Fruit fly (Drosophila melanogaster) whole organism, prepupa: ENCODE measurements around the gene CG43707.
A peak's percentile ranks its signal among the peaks of the same experiment; 100 is the strongest.

Experiments used
- Blimp-1 ChIP-seq: fragments of 200-800 bp; sonication (Bioruptor generic); optimal IDR thresholded peaks from 3 replicates; lab custom pipeline; 2017; ENCODE audit warnings: missing biosample characterization, missing genetic modification characterization, mild to moderate bottlenecking, moderate library complexity, missing genetic modification reagents
- CG10631 ChIP-seq: fragments of 200-800 bp; sonication (Bioruptor generic); optimal IDR thresholded peaks from 2 replicates; lab custom pipeline; 2016; ENCODE audit warnings: missing biosample characterization, missing genetic modification characterization
- CG10669 ChIP-seq: fragments of 200-800 bp; sonication (Bioruptor generic); optimal IDR thresholded peaks from 3 replicates; lab custom pipeline; 2018; ENCODE audit warnings: missing biosample characterization, mild to moderate bottlenecking, missing genetic modification characterization, moderate library complexity
- CG11294 ChIP-seq: fragments of 200-800 bp; sonication (Bioruptor generic); IDR thresholded peaks from 2 replicates; pipeline ENCODE4 v1.3.6; 2022; ENCODE audit warnings: missing biosample characterization, missing genetic modification characterization
- CG11762 ChIP-seq: fragments of 200-800 bp; sonication (Bioruptor generic); optimal IDR thresholded peaks from 3 replicates; lab custom pipeline; 2016; ENCODE audit warnings: missing biosample characterization, missing genetic modification characterization; ENCODE audit not compliant: insufficient read depth
- CG11902 ChIP-seq: fragments of 200-800 bp; sonication (Bioruptor generic); optimal IDR thresholded peaks from 3 replicates; lab custom pipeline; 2016; ENCODE audit warnings: missing biosample characterization, missing genetic modification characterization
- CG15336 ChIP-seq: fragments of 200-800 bp; sonication (Bioruptor generic); IDR thresholded peaks from 2 replicates; pipeline ENCODE4 v1.3.6; 2022; ENCODE audit warnings: missing biosample characterization, missing genetic modification characterization
- CG1621 ChIP-seq: fragments of 200-800 bp; sonication (Bioruptor generic); optimal IDR thresholded peaks from 3 replicates; lab custom pipeline; 2018; ENCODE audit warnings: missing biosample characterization, mild to moderate bottlenecking, missing genetic modification characterization
- CG3032 ChIP-seq: fragments of 200-800 bp; optimal IDR thresholded peaks from 2 replicates; lab custom pipeline; 2019; ENCODE audit warnings: missing biosample characterization, mild to moderate bottlenecking, missing genetic modification characterization, moderate library complexity
- CG31627 ChIP-seq: fragments of 200-800 bp; sonication (Bioruptor generic); optimal IDR thresholded peaks from 3 replicates; lab custom pipeline; 2016; ENCODE audit warnings: missing biosample characterization, missing genetic modification characterization
- CG32006 ChIP-seq: fragments of 200-800 bp; sonication (Bioruptor generic); optimal IDR thresholded peaks from 3 replicates; lab custom pipeline; 2017; ENCODE audit warnings: missing biosample characterization, mild to moderate bottlenecking, missing genetic modification characterization
- CG4318 ChIP-seq: fragments of 200-800 bp; sonication (Bioruptor generic); optimal IDR thresholded peaks from 3 replicates; lab custom pipeline; 2017; ENCODE audit warnings: missing biosample characterization, mild to moderate bottlenecking, missing genetic modification characterization
- CG6163 ChIP-seq: fragments of 200-800 bp; sonication (Bioruptor generic); IDR thresholded peaks from 3 replicates; pipeline ENCODE4 v1.3.6; 2022; ENCODE audit warnings: missing biosample characterization, missing genetic modification characterization
- CG6792 ChIP-seq: fragments of 200-800 bp; sonication (Bioruptor generic); optimal IDR thresholded peaks from 3 replicates; lab custom pipeline; 2016; ENCODE audit warnings: missing biosample characterization, missing genetic modification characterization
- CG6808 ChIP-seq: fragments of 200-800 bp; sonication (Bioruptor generic); optimal IDR thresholded peaks from 3 replicates; lab custom pipeline; 2017; ENCODE audit warnings: missing biosample characterization, missing genetic modification characterization, mild to moderate bottlenecking, moderate library complexity, missing genetic modification reagents
- CG6854 ChIP-seq: fragments of 200-800 bp; sonication (Bioruptor generic); optimal IDR thresholded peaks from 2 replicates; lab custom pipeline; 2017; ENCODE audit warnings: missing biosample characterization, mild to moderate bottlenecking, missing genetic modification characterization
- CG7368 ChIP-seq: fragments of 200-800 bp; sonication (Bioruptor generic); optimal IDR thresholded peaks from 3 replicates; lab custom pipeline; 2016; ENCODE audit warnings: missing biosample characterization, missing genetic modification characterization
- CG8119 ChIP-seq: fragments of 200-800 bp; sonication (Bioruptor generic); IDR thresholded peaks from 3 replicates; pipeline ENCODE4 v1.3.6; 2022; ENCODE audit warnings: missing biosample characterization, missing genetic modification characterization
- CG8319 ChIP-seq: fragments of 200-800 bp; sonication (Bioruptor generic); optimal IDR thresholded peaks from 3 replicates; lab custom pipeline; 2016; ENCODE audit warnings: missing biosample characterization, missing genetic modification characterization
- CG8632 ChIP-seq: fragments of 200-800 bp; sonication (Bioruptor generic); optimal IDR thresholded peaks from 3 replicates; lab custom pipeline; 2016; ENCODE audit warnings: missing biosample characterization, missing genetic modification characterization
- Eip75B ChIP-seq: fragments of 200-800 bp; sonication (Bioruptor generic); optimal IDR thresholded peaks from 3 replicates; lab custom pipeline; 2016; ENCODE audit warnings: missing biosample characterization, missing genetic modification characterization
- Eip78C ChIP-seq: fragments of 200-800 bp; sonication (Bioruptor generic); peaks from one replicate; lab custom pipeline; 2016; ENCODE audit warnings: missing biosample characterization, missing genetic modification characterization
- Eip93F ChIP-seq: fragments of 200-800 bp; sonication (Bioruptor generic); optimal IDR thresholded peaks from 2 replicates; lab custom pipeline; 2016; ENCODE audit warnings: missing biosample characterization, mild to moderate bottlenecking, missing genetic modification characterization
- Ets21C ChIP-seq: fragments of 200-800 bp; sonication (Bioruptor generic); optimal IDR thresholded peaks from 3 replicates; lab custom pipeline; 2016; ENCODE audit warnings: missing biosample characterization, missing genetic modification characterization
- Ets96B ChIP-seq: fragments of 200-800 bp; optimal IDR thresholded peaks from 2 replicates; lab custom pipeline; 2019; ENCODE audit warnings: missing biosample characterization, mild to moderate bottlenecking, missing genetic modification characterization, moderate library complexity
- Hr38 ChIP-seq: sonication (Bioruptor generic); optimal IDR thresholded peaks from 2 replicates; lab custom pipeline; 2016; ENCODE audit warnings: missing biosample characterization, missing genetic modification characterization
- Hr39 ChIP-seq: fragments of 200-800 bp; sonication (Bioruptor generic); optimal IDR thresholded peaks from 2 replicates; lab custom pipeline; 2016; ENCODE audit warnings: missing biosample characterization, missing genetic modification characterization
- Met ChIP-seq: fragments of 200-800 bp; sonication (Bioruptor generic); optimal IDR thresholded peaks from 3 replicates; lab custom pipeline; 2016; ENCODE audit warnings: missing biosample characterization, missing genetic modification characterization
- OdsH ChIP-seq: fragments of 200-800 bp; sonication (Bioruptor generic); optimal IDR thresholded peaks from 3 replicates; lab custom pipeline; 2016; ENCODE audit warnings: missing biosample characterization, missing genetic modification characterization
- Sox102F ChIP-seq: fragments of 200-800 bp; sonication (Bioruptor generic); optimal IDR thresholded peaks from 2 replicates; lab custom pipeline; 2016; ENCODE audit warnings: missing biosample characterization, mild to moderate bottlenecking, missing genetic modification characterization
- Sox15 ChIP-seq: fragments of 200-800 bp; sonication (Bioruptor generic); optimal IDR thresholded peaks from 3 replicates; lab custom pipeline; 2016; ENCODE audit warnings: missing biosample characterization, missing genetic modification characterization
- cyc ChIP-seq: fragments of 200-800 bp; sonication (Bioruptor generic); optimal IDR thresholded peaks from 3 replicates; lab custom pipeline; 2016; ENCODE audit warnings: missing biosample characterization, missing genetic modification characterization
- dac ChIP-seq: fragments of 200-800 bp; sonication (Bioruptor generic); optimal IDR thresholded peaks from 2 replicates; lab custom pipeline; 2017; ENCODE audit warnings: missing biosample characterization, mild to moderate bottlenecking, missing genetic modification characterization
- dsx ChIP-seq: fragments of 200-800 bp; optimal IDR thresholded peaks from 3 replicates; lab custom pipeline; 2019; ENCODE audit warnings: missing biosample characterization, mild to moderate bottlenecking, missing genetic modification characterization, moderate library complexity; ENCODE audit not compliant: poor library complexity, severe bottlenecking
- eg ChIP-seq: fragments of 200-800 bp; sonication (Bioruptor generic); IDR thresholded peaks from 3 replicates; pipeline ENCODE4 v1.3.6; 2022; ENCODE audit warnings: missing biosample characterization, missing genetic modification characterization
- esn ChIP-seq: fragments of 200-800 bp; sonication (Bioruptor generic); optimal IDR thresholded peaks from 2 replicates; lab custom pipeline; 2016; ENCODE audit warnings: missing biosample characterization, mild to moderate bottlenecking, missing genetic modification characterization, moderate library complexity
- fd59A ChIP-seq: fragments of 200-800 bp; sonication (Bioruptor generic); optimal IDR thresholded peaks from 2 replicates; lab custom pipeline; 2017; ENCODE audit warnings: missing biosample characterization, mild to moderate bottlenecking, missing genetic modification characterization, missing genetic modification reagents
- fd85E ChIP-seq: fragments of 200-800 bp; sonication (Bioruptor generic); optimal IDR thresholded peaks from 3 replicates; lab custom pipeline; 2016; ENCODE audit warnings: missing biosample characterization, missing genetic modification characterization
- fkh ChIP-seq: fragments of 200-800 bp; sonication (Bioruptor generic); optimal IDR thresholded peaks from 3 replicates; lab custom pipeline; 2017; ENCODE audit warnings: missing biosample characterization, mild to moderate bottlenecking, missing genetic modification characterization, moderate library complexity
- lz ChIP-seq: fragments of 200-800 bp; sonication (Bioruptor generic); optimal IDR thresholded peaks from 3 replicates; lab custom pipeline; 2016; ENCODE audit warnings: missing biosample characterization, missing genetic modification characterization
- net ChIP-seq: fragments of 200-800 bp; sonication (Bioruptor generic); optimal IDR thresholded peaks from 3 replicates; lab custom pipeline; 2016; ENCODE audit warnings: missing biosample characterization, missing genetic modification characterization
- pdm3 ChIP-seq: fragments of 200-800 bp; sonication (Bioruptor generic); optimal IDR thresholded peaks from 3 replicates; lab custom pipeline; 2016; ENCODE audit warnings: missing biosample characterization, missing genetic modification characterization
- salr ChIP-seq, 2 experiments: fragments of 200-800 bp; sonication (Bioruptor generic); optimal IDR thresholded peaks; 3 replicates each; lab custom pipeline; 2016 to 2018; ENCODE audit warnings: missing biosample characterization in 2 of 2, missing genetic modification characterization in 2 of 2, mild to moderate bottlenecking in 1 of 2
- spab ChIP-seq: fragments of 200-800 bp; sonication (Bioruptor generic); optimal IDR thresholded peaks from 2 replicates; lab custom pipeline; 2017; ENCODE audit warnings: missing biosample characterization, mild to moderate bottlenecking, missing genetic modification characterization, missing genetic modification reagents
- topi ChIP-seq: fragments of 200-800 bp; sonication (Bioruptor generic); optimal IDR thresholded peaks from 3 replicates; lab custom pipeline; 2016; ENCODE audit warnings: missing biosample characterization, missing genetic modification characterization
- vri ChIP-seq: fragments of 200-800 bp; sonication (Bioruptor generic); optimal IDR thresholded peaks from 3 replicates; lab custom pipeline; 2016; ENCODE audit warnings: missing biosample characterization, mild to moderate bottlenecking, missing genetic modification characterization

The CG43707 gene

DNA sequence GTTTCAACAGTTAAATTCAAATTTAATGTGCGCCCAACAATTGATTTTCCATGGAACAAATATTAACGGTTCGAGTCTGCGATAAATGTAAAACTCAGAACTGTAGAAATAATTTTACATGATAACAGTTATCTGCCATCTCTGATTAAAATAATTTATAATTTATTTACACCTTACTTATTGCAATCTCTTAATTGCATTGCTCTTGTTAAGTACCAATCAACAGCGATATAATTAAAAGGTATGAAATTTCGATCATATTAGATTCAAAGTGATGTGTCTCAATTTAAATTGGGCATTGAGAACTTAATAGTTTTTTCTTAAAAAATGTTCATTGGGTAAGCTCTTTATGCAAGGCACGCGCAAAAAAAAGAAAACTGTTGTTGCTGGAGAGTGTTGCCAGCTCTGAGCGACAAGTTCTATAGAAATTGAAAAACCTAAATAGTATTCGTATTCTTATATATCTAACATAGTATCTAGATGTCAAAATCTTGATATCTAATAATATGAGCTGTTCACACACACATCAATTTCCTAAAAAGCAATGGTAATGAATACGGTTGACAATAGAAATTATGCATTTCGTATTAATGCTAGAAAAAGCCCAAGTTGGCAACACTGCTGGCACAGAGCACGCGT is 45.9 kb downstream of the CG43707 start (continued):
- TF ChIP-seq Ets21C (GFP tag; lab: Kevin White, UChicago), result peak; percentile 19
- TF ChIP-seq CG32006 (GFP tag; lab: Kevin White, UChicago), result peak; percentile 79
- peak; percentile 8 for TF ChIP-seq CG10669 (GFP tag; lab: Kevin White, UChicago)
- TF ChIP-seq dac (GFP tag; lab: Kevin White, UChicago), result peak; percentile 65
- peak; percentile 75 for TF ChIP-seq lz (GFP tag; lab: Kevin White, UChicago)
- TF ChIP-seq CG3032 (tag; lab: Kevin White, UChicago), result peak; percentile 73
- TF ChIP-seq pdm3 (GFP tag; lab: Kevin White, UChicago), result peak; percentile 87
- no peak for TF ChIP-seq spab (GFP tag; lab: Kevin White, UChicago)
- TF ChIP-seq CG11902, result no peak

dm6 chr2L:3803466-3804143 is 46.5 kb downstream of the CG43707 start, which contains the start of gene Reph:
TSS of gene Reph (plus strand) at chr2L:3803545.
- TF ChIP-seq Eip93F (GFP tag; lab: Kevin White, UChicago), result no peak
- no peak for TF ChIP-seq pdm3 (GFP tag; lab: Kevin White, UChicago)
- TF ChIP-seq OdsH (GFP tag; lab: Kevin White, UChicago), result no peak
- TF ChIP-seq fkh (GFP tag; lab: Kevin White, UChicago), result peak; percentile 87
- TF ChIP-seq CG10669 (GFP tag; lab: Kevin White, UChicago), result peak; percentile 15
- peak; percentile 24 for TF ChIP-seq CG1621 (tag; lab: Kevin White, UChicago)
- TF ChIP-seq CG6808 (GFP tag; lab: Kevin White, UChicago), result no peak
- no peak for TF ChIP-seq CG4318 (GFP tag; lab: Kevin White, UChicago)
- TF ChIP-seq Sox102F (GFP tag; lab: Kevin White, UChicago), result peak; percentile 24
- no peak for TF ChIP-seq Met
- TF ChIP-seq dsx (GFP tag; lab: Kevin White, UChicago), result peak; percentile 15
- TF ChIP-seq CG8632 (GFP tag; lab: Kevin White, UChicago), result no peak
- TF ChIP-seq CG8319 (GFP tag; lab: Kevin White, UChicago), result no peak
- peak; percentile 33 for TF ChIP-seq esn (GFP tag; lab: Kevin White, UChicago)
- no peak for TF ChIP-seq CG32006 (GFP tag; lab: Kevin White, UChicago)
- TF ChIP-seq topi (GFP tag; lab: Kevin White, UChicago), result peak; percentile 10
- TF ChIP-seq Blimp-1 (GFP tag; lab: Kevin White, UChicago), result peak; percentile 31
- TF ChIP-seq CG6163 (GFP tag; lab: Robert Waterston, UW), result peak; percentile 22; the same call in 1 of the 3 replicates
- 0 out of 3 replicates have a peak, but pooled peaks have one; percentile 28 for TF ChIP-seq eg (GFP tag; lab: Robert Waterston, UW)
- peak; percentile 38 for TF ChIP-seq net (GFP tag; lab: Kevin White, UChicago)
- TF ChIP-seq spab (GFP tag; lab: Kevin White, UChicago), result no peak
- TF ChIP-seq Sox15 (GFP tag; lab: Kevin White, UChicago), result no peak
- no peak for TF ChIP-seq vri
- no peak for TF ChIP-seq CG7368 (GFP tag; lab: Kevin White, UChicago)
- no peak for TF ChIP-seq CG11762 (GFP tag; lab: Kevin White, UChicago)
- no peak for TF ChIP-seq cyc (GFP tag; lab: Kevin White, UChicago)
- no peak for TF ChIP-seq CG11294 (GFP tag; lab: Robert Waterston, UW)
- no peak for TF ChIP-seq Hr38
- TF ChIP-seq lz (GFP tag; lab: Kevin White, UChicago), result no peak
- no peak for TF ChIP-seq CG3032 (tag; lab: Kevin White, UChicago)
- TF ChIP-seq CG10631 (GFP tag; lab: Kevin White, UChicago), result no peak
- TF ChIP-seq CG15336 (GFP tag; lab: Robert Waterston, UW), result peak; percentile 18; the same call in 1 of the 2 replicates
- no peak for TF ChIP-seq fd85E (GFP tag; lab: Kevin White, UChicago)
- TF ChIP-seq CG8119 (GFP tag; lab: Robert Waterston, UW), result no peak
- no peak for TF ChIP-seq Ets96B (tag; lab: Kevin White, UChicago)
- TF ChIP-seq Hr39 (GFP tag; lab: Kevin White, UChicago), result no peak
- TF ChIP-seq salr (GFP tag; optimal IDR thresholded peaks at IDR 0.05; lab: Kevin White, UChicago), result peak in 1 of 2 experiments; percentile 39
- no peak for TF ChIP-seq CG31627
- no peak for TF ChIP-seq CG11902
- peak; percentile 58 for TF ChIP-seq CG6854 (GFP tag; lab: Kevin White, UChicago)
- TF ChIP-seq CG6792 (GFP tag; lab: Kevin White, UChicago), result peak; percentile 40
- TF ChIP-seq Eip75B (GFP tag; lab: Kevin White, UChicago), result no peak
- TF ChIP-seq fd59A (GFP tag; lab: Kevin White, UChicago), result no peak
- peak; percentile 33 for TF ChIP-seq Eip78C (GFP tag; lab: Kevin White, UChicago)
